Fruit fly (Drosophila melanogaster): ENCODE data around the gene CG6650.

The CG6650 gene

DNA sequence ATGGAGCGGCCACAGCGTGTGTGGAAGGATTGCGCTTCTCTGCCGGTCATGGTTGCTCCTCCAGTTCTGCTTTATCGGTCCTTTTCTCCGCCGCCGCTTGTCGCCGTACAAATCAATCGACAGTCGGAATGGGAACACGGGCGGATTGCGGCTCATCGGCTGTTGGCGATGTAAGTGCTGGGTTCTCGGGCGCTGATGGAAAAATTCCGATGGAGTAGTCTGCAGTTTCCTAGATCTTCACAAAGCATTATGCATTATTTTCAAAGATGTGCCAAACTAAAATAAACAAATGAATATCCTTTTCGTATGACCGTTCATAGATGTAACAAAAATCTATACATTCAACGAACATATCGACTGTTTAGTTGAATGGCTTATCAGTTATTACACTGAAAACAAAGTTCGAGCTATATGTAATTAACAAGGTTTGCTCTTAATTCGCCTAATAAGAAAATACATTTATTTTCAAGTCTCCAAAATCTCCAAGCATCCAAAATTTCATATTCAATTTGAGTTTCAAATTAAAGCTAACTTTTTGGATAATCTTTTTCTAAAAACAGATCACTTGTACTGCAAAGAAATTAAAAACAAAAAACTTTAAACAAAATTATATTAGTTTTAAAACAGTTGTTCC, 18.5 kb downstream of the CG6650 start, which contains the start of gene Neurl4 (continued):
- no peak for TF ChIP-seq hb (GFP tag; IDR thresholded peaks at IDR 0.05; ENCODE audit: partially characterized antibody)
- peak; percentile 55 for TF ChIP-seq ewg (GFP tag; optimal IDR thresholded peaks at IDR 0.05)
- TF ChIP-seq CG10959 (GFP tag; IDR thresholded peaks at IDR 0.05) = peak; percentile 14; the same call in 1 of the 2 replicates
- no peak for TF ChIP-seq hth (optimal IDR thresholded peaks at IDR 0.05)
- peak; percentile 74 for TF ChIP-seq bab2 (GFP tag; optimal IDR thresholded peaks at IDR 0.05)
- peak; percentile 75 for TF ChIP-seq CG10366 (GFP tag; IDR thresholded peaks at IDR 0.05)
- no peak for TF ChIP-seq prd (optimal IDR thresholded peaks at IDR 0.05)
- peak; percentile 70 for TF ChIP-seq prd (GFP tag; IDR thresholded peaks at IDR 0.05)
- no peak for TF ChIP-seq C15 (GFP tag; IDR thresholded peaks at IDR 0.05)
- peak; percentile 70 for TF ChIP-seq az2 (GFP tag; optimal IDR thresholded peaks at IDR 0.05)
- no peak for TF ChIP-seq pita (GFP tag; optimal IDR thresholded peaks at IDR 0.05)
- peak; percentile 83 for TF ChIP-seq Xbp1 (GFP tag; optimal IDR thresholded peaks at IDR 0.05)
- TF ChIP-seq tin (GFP tag; optimal IDR thresholded peaks at IDR 0.05) = peak; percentile 49
- peak; percentile 61 for TF ChIP-seq CG30403 (GFP tag; optimal IDR thresholded peaks at IDR 0.05)
- peak; percentile 72 for TF ChIP-seq Hr3 (GFP tag; optimal IDR thresholded peaks at IDR 0.05)
- peak; percentile 61 for TF ChIP-seq esg (GFP tag; conservative IDR thresholded peaks at IDR 0.05)
- TF ChIP-seq CG34422 (GFP tag; IDR thresholded peaks at IDR 0.05) = no peak
- peak; percentile 81 for TF ChIP-seq CG7839 (tag; optimal IDR thresholded peaks at IDR 0.05)
- no peak for TF ChIP-seq gce (GFP tag; IDR thresholded peaks at IDR 0.05)
- TF ChIP-seq gcm (GFP tag; optimal IDR thresholded peaks at IDR 0.05) = no peak
- peak; percentile 68 for TF ChIP-seq CG9727 (GFP tag; optimal IDR thresholded peaks at IDR 0.05)
- TF ChIP-seq Atf6 (GFP tag; IDR thresholded peaks at IDR 0.05) = peak; percentile 63
- TF ChIP-seq slp2 (GFP tag; optimal IDR thresholded peaks at IDR 0.05) = peak; percentile 19
- no peak for TF ChIP-seq gt (GFP tag; IDR thresholded peaks at IDR 0.05)
- TF ChIP-seq lilli (GFP tag; optimal IDR thresholded peaks at IDR 0.05) = peak; percentile 65
- no peak for TF ChIP-seq pros (GFP tag; optimal IDR thresholded peaks at IDR 0.05)
- TF ChIP-seq grn (GFP tag; optimal IDR thresholded peaks at IDR 0.05) = no peak
- peak; percentile 38; the same call in 1 of the 2 replicates for TF ChIP-seq GATAe (GFP tag; conservative IDR thresholded peaks at IDR 0.05)
- peak; percentile 81 for TF ChIP-seq CG8924 (tag; optimal IDR thresholded peaks at IDR 0.05)
- TF ChIP-seq toy (GFP tag; IDR thresholded peaks at IDR 0.05) = no peak
- peak; percentile 20 for TF ChIP-seq CG17912 (GFP tag; optimal IDR thresholded peaks at IDR 0.05)
- TF ChIP-seq sisA (GFP tag; IDR thresholded peaks at IDR 0.05) = peak; percentile 62
- no peak for TF ChIP-seq bbx (GFP tag; IDR thresholded peaks at IDR 0.05; ENCODE audit: partially characterized antibody)
- TF ChIP-seq stwl (tag; optimal IDR thresholded peaks at IDR 0.05) = peak; percentile 28
- no peak for TF ChIP-seq CG31224 (GFP tag; IDR thresholded peaks at IDR 0.05)
- TF ChIP-seq CG8944 (GFP tag; optimal IDR thresholded peaks at IDR 0.05) = peak; percentile 67
- TF ChIP-seq CG7928 (GFP tag; optimal IDR thresholded peaks at IDR 0.05) = no peak
- TF ChIP-seq trh (GFP tag; optimal IDR thresholded peaks at IDR 0.05) = peak; percentile 45
- 0 out of 4 replicates have a peak, but pooled peaks have one; percentile 15 for TF ChIP-seq Dll (GFP tag; IDR thresholded peaks at IDR 0.05; ENCODE audit: partially characterized antibody)
- peak; percentile 60 for TF ChIP-seq tx (GFP tag; optimal IDR thresholded peaks at IDR 0.05)
- peak; percentile 2 for TF ChIP-seq en (GFP tag; optimal IDR thresholded peaks at IDR 0.05)
- TF ChIP-seq CG12659 (GFP tag; optimal IDR thresholded peaks at IDR 0.05) = peak; percentile 80
- TF ChIP-seq Aef1 (GFP tag; IDR thresholded peaks at IDR 0.05) = peak; percentile 60; the same call in 2 of the 3 replicates
- no peak for TF ChIP-seq Hand (GFP tag; optimal IDR thresholded peaks at IDR 0.05)
- TF ChIP-seq exex (tag; optimal IDR thresholded peaks at IDR 0.05) = no peak
- TF ChIP-seq Taf1 (GFP tag; IDR thresholded peaks at IDR 0.05) = no peak
- 0 out of 4 replicates have a peak, but pooled peaks have one; percentile 18 for TF ChIP-seq chinmo (GFP tag; IDR thresholded peaks at IDR 0.05; ENCODE audit: partially characterized antibody)
- TF ChIP-seq jumu (GFP tag; optimal IDR thresholded peaks at IDR 0.05) = peak; percentile 55
- TF ChIP-seq ham (GFP tag; IDR thresholded peaks at IDR 0.05) = no peak
- TF ChIP-seq lab (GFP tag; optimal IDR thresholded peaks at IDR 0.05) = no peak
- peak; percentile 23 for TF ChIP-seq Usf (GFP tag; optimal IDR thresholded peaks at IDR 0.05)

Measured in whole organism, embryonic.